Fruit fly (Drosophila melanogaster): ENCODE results near the gene CG5577.

The CG5577 gene

DNA sequence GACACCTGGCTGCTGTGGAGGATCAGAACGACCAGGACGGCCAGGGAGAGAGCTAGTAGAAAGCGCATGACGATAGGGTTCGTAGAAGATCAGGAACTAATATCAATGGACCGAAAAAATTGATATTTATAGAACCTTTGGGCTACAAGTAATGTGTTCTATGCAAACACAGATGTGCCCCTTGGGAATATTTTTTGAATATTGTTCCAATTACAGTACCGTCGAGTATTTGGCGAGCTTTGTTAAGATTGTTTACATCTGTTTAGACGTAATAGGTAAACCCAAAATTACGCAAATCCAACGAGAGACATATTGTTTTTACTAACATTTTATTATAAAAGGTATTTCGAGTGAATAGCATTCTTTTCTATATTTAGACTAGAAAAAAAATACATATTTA, 6.2 kb downstream of the CG5577 start, which contains the start of gene CG32189:
TSS of gene CG32189 (minus strand) at position 101 of the 400 bp plus-strand sequence.
- TF ChIP-seq CG5204 (GFP tag; optimal IDR thresholded peaks at IDR 0.05) (no peak), ovo (GFP tag; optimal IDR thresholded peaks at IDR 0.05) (no peak), CG7101 (tag; optimal IDR thresholded peaks at IDR 0.05) (no peak), CG12768 (GFP tag; optimal IDR thresholded peaks at IDR 0.05) (no peak)

DNA sequence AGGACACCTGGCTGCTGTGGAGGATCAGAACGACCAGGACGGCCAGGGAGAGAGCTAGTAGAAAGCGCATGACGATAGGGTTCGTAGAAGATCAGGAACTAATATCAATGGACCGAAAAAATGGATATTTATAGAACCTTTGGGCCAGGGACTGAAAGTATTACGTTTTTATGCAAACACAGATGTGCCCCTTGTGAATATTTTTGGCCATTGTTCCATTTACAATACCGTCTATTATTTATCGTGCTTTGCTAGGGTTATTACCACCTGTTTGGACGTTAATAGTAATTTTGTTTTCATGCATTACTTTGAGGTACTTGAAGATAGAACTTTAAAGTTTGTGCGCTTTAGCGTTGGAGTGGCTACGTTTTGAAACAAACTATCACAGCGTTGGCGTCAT, 7.7 kb downstream of the CG5577 start, which contains the start of gene CG32188:
TSS of gene CG32188 (minus strand) at position 101 of the 400 bp plus-strand sequence.
- TF ChIP-seq CG7045 (GFP tag; optimal IDR thresholded peaks at IDR 0.05) (no peak), cic (GFP tag; optimal IDR thresholded peaks at IDR 0.05) (no peak), Hr96 (GFP tag; optimal IDR thresholded peaks at IDR 0.05) (no peak), CG11617 (GFP tag; optimal IDR thresholded peaks at IDR 0.05) (no peak), CG14711 (tag; optimal IDR thresholded peaks at IDR 0.05) (no peak), cnc (optimal IDR thresholded peaks at IDR 0.05) (no peak), toe (GFP tag; optimal IDR thresholded peaks at IDR 0.05) (no peak), CG5204 (GFP tag; optimal IDR thresholded peaks at IDR 0.05) (no peak), tj (GFP tag; optimal IDR thresholded peaks at IDR 0.05) (no peak), ovo (GFP tag; optimal IDR thresholded peaks at IDR 0.05) (no peak), Crg-1 (GFP tag; optimal IDR thresholded peaks at IDR 0.05) (no peak), CG33017 (tag; optimal IDR thresholded peaks at IDR 0.05) (no peak), kay (GFP tag; ENCODE audit: borderline replicate concordance) (no peak), bab1 (GFP tag; optimal IDR thresholded peaks at IDR 0.05) (no peak), CG12768 (GFP tag; optimal IDR thresholded peaks at IDR 0.05) (no peak), CG1620 (GFP tag; optimal IDR thresholded peaks at IDR 0.05) (no peak)

DNA sequence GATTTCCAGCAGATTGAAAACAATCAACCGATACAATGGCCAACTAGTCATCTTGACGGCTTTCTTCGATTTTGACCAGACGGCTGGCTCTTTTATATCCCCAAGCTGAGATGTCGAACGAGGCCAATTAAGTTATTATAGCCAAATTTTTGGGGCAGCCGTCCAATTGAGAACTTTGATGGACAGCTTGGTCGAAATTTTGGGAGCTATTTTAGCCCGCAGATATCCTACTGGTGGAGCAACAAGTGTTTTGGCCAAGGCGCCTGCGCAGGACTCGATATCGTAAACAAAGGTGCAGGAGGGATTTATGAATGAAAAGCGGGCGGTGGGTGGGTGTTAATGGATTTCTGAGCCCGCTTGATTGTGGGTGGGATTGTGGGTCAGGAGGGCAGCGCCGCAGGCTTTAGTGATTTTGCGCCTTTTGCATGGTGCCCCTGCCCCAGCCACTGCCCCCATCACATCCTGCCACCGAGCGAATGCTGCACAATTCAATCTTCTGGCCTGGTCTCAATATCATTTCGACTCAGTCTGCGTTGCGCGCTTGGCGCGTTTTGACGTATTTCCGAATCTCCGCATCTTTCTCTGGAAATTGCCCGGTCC, 18.3 kb downstream of the CG5577 start, which contains the start of the genes Ir75c and Grd:
TSS of gene Ir75c (minus strand) at position 51 of the 600 bp plus-strand sequence.
TSS of gene Grd (plus strand) at position 550 of the 600 bp plus-strand sequence.
- TF ChIP-seq cnc (optimal IDR thresholded peaks at IDR 0.05): no peak
- TF ChIP-seq Crg-1 (GFP tag; optimal IDR thresholded peaks at IDR 0.05): no peak
- no peak for TF ChIP-seq CG11617 (GFP tag; optimal IDR thresholded peaks at IDR 0.05)
- TF ChIP-seq Mnt (GFP tag; optimal IDR thresholded peaks at IDR 0.05): no peak
- no peak for TF ChIP-seq tj (GFP tag; optimal IDR thresholded peaks at IDR 0.05)
- TF ChIP-seq CG33017 (tag; optimal IDR thresholded peaks at IDR 0.05): no peak
- TF ChIP-seq CG14711 (tag; optimal IDR thresholded peaks at IDR 0.05): no peak

DNA sequence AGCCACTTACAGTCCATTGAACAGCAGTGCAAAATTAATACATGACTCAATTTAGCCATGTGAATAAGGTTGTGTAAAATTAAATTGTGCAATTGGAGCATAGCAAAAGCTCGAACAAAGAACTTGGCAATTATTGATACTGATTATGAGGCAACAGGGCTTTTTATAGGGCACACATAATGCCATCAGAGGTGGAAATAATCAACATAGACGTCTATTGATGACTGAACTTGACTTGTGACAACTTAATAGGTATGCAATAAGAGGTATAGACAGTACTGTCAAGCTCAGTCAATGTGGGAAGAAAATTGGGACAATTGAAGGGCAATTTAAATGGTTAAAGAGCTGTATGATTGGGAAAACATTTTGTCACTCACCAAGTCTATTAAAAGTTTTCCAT, 21.1 kb downstream of the CG5577 start, which contains the start of gene Ir75b:
TSS of gene Ir75b (minus strand) at position 101 of the 400 bp plus-strand sequence.
- TF ChIP-seq bab1 (GFP tag; optimal IDR thresholded peaks at IDR 0.05): no peak
- TF ChIP-seq toe (GFP tag; optimal IDR thresholded peaks at IDR 0.05): no peak
- no peak for TF ChIP-seq tj (GFP tag; optimal IDR thresholded peaks at IDR 0.05)
- no peak for TF ChIP-seq CG12768 (GFP tag; optimal IDR thresholded peaks at IDR 0.05)

DNA sequence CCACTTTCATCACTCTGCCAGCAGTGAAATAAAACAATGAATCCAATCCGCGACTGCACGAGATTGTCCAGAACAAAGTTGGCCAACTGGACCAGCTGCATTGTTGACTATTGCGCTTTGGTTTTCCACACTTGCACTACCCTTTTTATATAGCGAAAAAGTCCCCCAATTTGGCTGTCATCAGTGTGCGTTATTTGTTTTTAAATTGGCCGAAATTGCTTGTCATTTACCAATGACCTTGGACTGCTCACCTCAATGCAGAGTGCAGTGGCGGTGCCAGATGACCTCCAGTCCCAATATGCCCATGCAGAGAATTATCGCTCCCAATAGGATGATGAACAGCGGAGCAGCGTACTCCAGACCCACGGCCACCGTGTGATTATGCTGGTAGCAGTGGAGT, 23.4 kb downstream of the CG5577 start, which contains the start of gene Ir75a:
TSS of gene Ir75a (minus strand) at position 101 of the 400 bp plus-strand sequence.
- TF ChIP-seq ovo (GFP tag; optimal IDR thresholded peaks at IDR 0.05): no peak
- no peak for TF ChIP-seq CG7101 (tag; optimal IDR thresholded peaks at IDR 0.05)
- no peak for TF ChIP-seq cnc (optimal IDR thresholded peaks at IDR 0.05)
- TF ChIP-seq Clk (GFP tag; optimal IDR thresholded peaks at IDR 0.05): no peak
- no peak for TF ChIP-seq CG1620 (GFP tag; optimal IDR thresholded peaks at IDR 0.05)
- no peak for TF ChIP-seq Hr96 (GFP tag; optimal IDR thresholded peaks at IDR 0.05)
- no peak for TF ChIP-seq Mnt (GFP tag; optimal IDR thresholded peaks at IDR 0.05)
- no peak for TF ChIP-seq tj (GFP tag; optimal IDR thresholded peaks at IDR 0.05)
- TF ChIP-seq CG12768 (GFP tag; optimal IDR thresholded peaks at IDR 0.05): no peak
- no peak for TF ChIP-seq toe (GFP tag; optimal IDR thresholded peaks at IDR 0.05)
- TF ChIP-seq bab1 (GFP tag; optimal IDR thresholded peaks at IDR 0.05): no peak
- TF ChIP-seq pad (GFP tag; optimal IDR thresholded peaks at IDR 0.05): no peak
- TF ChIP-seq CG33017 (tag; optimal IDR thresholded peaks at IDR 0.05): no peak
- no peak for TF ChIP-seq CG14711 (tag; optimal IDR thresholded peaks at IDR 0.05)
- TF ChIP-seq CG7045 (GFP tag; optimal IDR thresholded peaks at IDR 0.05): no peak
- TF ChIP-seq CG11617 (GFP tag; optimal IDR thresholded peaks at IDR 0.05): no peak

DNA sequence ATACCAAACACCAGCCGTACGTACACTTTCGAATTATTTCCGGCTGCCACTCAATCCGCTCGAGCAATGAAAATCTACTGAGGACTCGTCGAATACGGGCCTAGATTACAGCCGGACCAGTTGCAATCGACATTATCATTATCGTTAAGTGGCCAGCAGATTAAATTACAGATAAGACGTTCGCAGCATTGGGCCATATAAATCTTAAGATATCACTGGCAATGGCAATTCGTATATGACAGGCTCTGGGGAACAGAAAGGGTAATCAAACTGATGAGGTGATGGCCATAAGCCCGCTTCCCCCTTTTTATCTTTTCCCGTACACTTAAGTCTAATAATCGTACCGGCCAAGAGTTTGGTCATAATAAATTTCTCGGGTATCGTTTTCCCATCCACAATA, 27.2 kb downstream of the CG5577 start, which contains the start of gene Cln3:
TSS of gene Cln3 (minus strand) at position 84 of the 400 bp plus-strand sequence.
- TF ChIP-seq Mnt (GFP tag; optimal IDR thresholded peaks at IDR 0.05) (peak; percentile 8), tj (GFP tag; optimal IDR thresholded peaks at IDR 0.05) (peak; percentile 21), Crg-1 (GFP tag; optimal IDR thresholded peaks at IDR 0.05) (no peak), CG5204 (GFP tag; optimal IDR thresholded peaks at IDR 0.05) (peak; percentile 48), cnc (optimal IDR thresholded peaks at IDR 0.05) (no peak), CG11617 (GFP tag; optimal IDR thresholded peaks at IDR 0.05) (peak; percentile 6), bab1 (GFP tag; optimal IDR thresholded peaks at IDR 0.05) (no peak), CG12768 (GFP tag; optimal IDR thresholded peaks at IDR 0.05) (peak; percentile 74), toe (GFP tag; optimal IDR thresholded peaks at IDR 0.05) (peak; percentile 37), cic (GFP tag; optimal IDR thresholded peaks at IDR 0.05) (peak; percentile 82), Clk (GFP tag; optimal IDR thresholded peaks at IDR 0.05) (no peak), kay (GFP tag; ENCODE audit: borderline replicate concordance) (peak; percentile 6), Hr96 (GFP tag; optimal IDR thresholded peaks at IDR 0.05) (peak; percentile 32), CG33017 (tag; optimal IDR thresholded peaks at IDR 0.05) (peak; percentile 79), ovo (GFP tag; optimal IDR thresholded peaks at IDR 0.05) (no peak), CG14711 (tag; optimal IDR thresholded peaks at IDR 0.05) (no peak), pad (GFP tag; optimal IDR thresholded peaks at IDR 0.05) (peak; percentile 41), CG7101 (tag; optimal IDR thresholded peaks at IDR 0.05) (peak; percentile 32), CG1620 (GFP tag; optimal IDR thresholded peaks at IDR 0.05) (no peak), CG7045 (GFP tag; optimal IDR thresholded peaks at IDR 0.05) (peak; percentile 72)

All from whole organism, adult.